Fruit fly (Drosophila melanogaster) whole organism, embryonic: ENCODE results near the gene unc-119.

Experiments
- Asciz ChIP-seq: fragments of 200-800 bp; sonication (Bioruptor generic); optimal IDR thresholded peaks from 2 replicates; lab custom pipeline; 2017; ENCODE audit warnings: missing biosample characterization, mild to moderate bottlenecking, missing genetic modification characterization, missing genetic modification reagents
- CG10147 ChIP-seq: fragments of 200-800 bp; sonication (Bioruptor generic); optimal IDR thresholded peaks from 2 replicates; lab custom pipeline; 2019; ENCODE audit warnings: missing biosample characterization, mild to moderate bottlenecking, missing genetic modification characterization, moderate library complexity
- CG10565 ChIP-seq: fragments of 200-800 bp; sonication (Bioruptor generic); optimal IDR thresholded peaks from 3 replicates; lab custom pipeline; 2016; ENCODE audit warnings: missing biosample characterization, mild to moderate bottlenecking, missing genetic modification characterization
- CG12299 ChIP-seq: fragments of 200-800 bp; sonication (Bioruptor generic); optimal IDR thresholded peaks from 2 replicates; lab custom pipeline; 2018; ENCODE audit warnings: missing biosample characterization, mild to moderate bottlenecking, missing genetic modification characterization
- CG12744 ChIP-seq: fragments of 200-800 bp; sonication (Bioruptor generic); optimal IDR thresholded peaks from 2 replicates; lab custom pipeline; 2016; ENCODE audit warnings: missing biosample characterization, missing genetic modification characterization
- CG14710 ChIP-seq: fragments of 200-800 bp; sonication (Bioruptor generic); optimal IDR thresholded peaks from 3 replicates; lab custom pipeline; 2019; ENCODE audit warnings: missing biosample characterization, mild to moderate bottlenecking, missing genetic modification characterization, moderate library complexity
- CG15269 ChIP-seq: fragments of 200-800 bp; sonication (Bioruptor generic); optimal IDR thresholded peaks from 2 replicates; lab custom pipeline; 2018; ENCODE audit warnings: missing biosample characterization, mild to moderate bottlenecking, missing genetic modification characterization, moderate library complexity
- CG17186 ChIP-seq: fragments of 200-800 bp; sonication (Bioruptor generic); optimal IDR thresholded peaks from 3 replicates; lab custom pipeline; 2017; ENCODE audit warnings: missing biosample characterization, missing genetic modification reagents, missing genetic modification characterization
- CG17328 ChIP-seq: fragments of 200-800 bp; sonication (Bioruptor generic); IDR thresholded peaks from 2 replicates; pipeline ENCODE4 v1.3.6; 2022; ENCODE audit warnings: missing biosample characterization, missing genetic modification characterization
- CG18476 ChIP-seq: fragments of 200-800 bp; sonication (Bioruptor generic); optimal IDR thresholded peaks from 2 replicates; lab custom pipeline; 2016; ENCODE audit warnings: missing biosample characterization, mild to moderate bottlenecking, missing genetic modification characterization
- CG3065 ChIP-seq: fragments of 200-800 bp; sonication (Bioruptor generic); optimal IDR thresholded peaks from 2 replicates; lab custom pipeline; 2016; ENCODE audit warnings: missing biosample characterization, missing genetic modification characterization
- CG42726 ChIP-seq: fragments of 200-800 bp; sonication (Bioruptor generic); IDR thresholded peaks from 2 replicates; pipeline ENCODE4 v1.3.6; 2022; ENCODE audit warnings: missing biosample characterization, missing genetic modification characterization; ENCODE audit not compliant: partially characterized antibody
- CG4424 ChIP-seq: fragments of 200-800 bp; sonication (Bioruptor generic); optimal IDR thresholded peaks from 3 replicates; lab custom pipeline; 2016; ENCODE audit warnings: missing biosample characterization, missing genetic modification characterization
- CG4820 ChIP-seq: fragments of 200-800 bp; sonication (Bioruptor generic); optimal IDR thresholded peaks from 3 replicates; lab custom pipeline; 2016; ENCODE audit warnings: missing biosample characterization, missing genetic modification characterization
- CG6791 ChIP-seq: fragments of 200-800 bp; sonication (Bioruptor generic); IDR thresholded peaks from 3 replicates; pipeline ENCODE4 v1.3.6; 2022; ENCODE audit warnings: missing biosample characterization, missing genetic modification characterization; ENCODE audit not compliant: partially characterized antibody
- CG7372 ChIP-seq: fragments of 200-800 bp; sonication (Bioruptor generic); IDR thresholded peaks from 2 replicates; pipeline ENCODE4 v1.3.6; 2022; ENCODE audit warnings: missing biosample characterization, missing genetic modification characterization
- CG7786 ChIP-seq: fragments of 200-800 bp; sonication (Bioruptor generic); optimal IDR thresholded peaks from 2 replicates; lab custom pipeline; 2016; ENCODE audit warnings: missing biosample characterization, missing genetic modification characterization
- CG7928 ChIP-seq: fragments of 200-800 bp; sonication (Bioruptor generic); optimal IDR thresholded peaks from 2 replicates; lab custom pipeline; 2017; ENCODE audit warnings: missing biosample characterization, mild to moderate bottlenecking, missing genetic modification characterization
- CG8359 ChIP-seq: fragments of 200-800 bp; sonication (Bioruptor generic); optimal IDR thresholded peaks from 2 replicates; lab custom pipeline; 2017; ENCODE audit warnings: missing biosample characterization, mild to moderate bottlenecking, missing genetic modification characterization, borderline replicate concordance
- CG9437 ChIP-seq: fragments of 200-800 bp; sonication (Bioruptor generic); optimal IDR thresholded peaks from 2 replicates; lab custom pipeline; 2018; ENCODE audit warnings: missing biosample characterization, mild to moderate bottlenecking, missing genetic modification characterization
- CG9932 ChIP-seq: fragments of 200-800 bp; sonication (Bioruptor generic); IDR thresholded peaks from 2 replicates; pipeline ENCODE4 v1.3.6; 2022; ENCODE audit warnings: missing biosample characterization, missing genetic modification characterization
- Chrac-16 ChIP-seq: fragments of 200-800 bp; sonication (Bioruptor generic); optimal IDR thresholded peaks from 3 replicates; lab custom pipeline; 2016; ENCODE audit warnings: missing biosample characterization, missing genetic modification characterization
- Dad ChIP-seq: fragments of 200-800 bp; sonication (Bioruptor generic); optimal IDR thresholded peaks from 3 replicates; lab custom pipeline; 2016; ENCODE audit warnings: missing biosample characterization, missing genetic modification characterization
- Elba2 ChIP-seq: fragments of 200-800 bp; sonication (Bioruptor generic); optimal IDR thresholded peaks from 3 replicates; lab custom pipeline; 2016; ENCODE audit warnings: missing biosample characterization, missing genetic modification characterization
- Fer1 ChIP-seq: fragments of 200-800 bp; sonication (Bioruptor generic); optimal IDR thresholded peaks from 2 replicates; lab custom pipeline; 2017; ENCODE audit warnings: missing biosample characterization, mild to moderate bottlenecking, missing genetic modification characterization
- Fer2 ChIP-seq: fragments of 200-800 bp; sonication (Bioruptor generic); optimal IDR thresholded peaks from 2 replicates; lab custom pipeline; 2018; ENCODE audit warnings: missing biosample characterization, mild to moderate bottlenecking, missing genetic modification characterization, moderate library complexity
- Hmr ChIP-seq: fragments of 200-800 bp; sonication (Bioruptor generic); optimal IDR thresholded peaks from 3 replicates; lab custom pipeline; 2017; ENCODE audit warnings: mild to moderate bottlenecking, missing biosample characterization, missing genetic modification reagents, missing genetic modification characterization
- Hr51 ChIP-seq, 2 experiments: fragments of 200-800 bp; sonication (Bioruptor generic); optimal IDR thresholded peaks; 2 replicates in 1 of 2; 3 replicates in 1 of 2; lab custom pipeline; 2016 to 2018; ENCODE audit warnings: missing biosample characterization in 2 of 2, missing genetic modification characterization in 2 of 2, mild to moderate bottlenecking in 1 of 2, moderate library complexity in 1 of 2
- MESR4 ChIP-seq: fragments of 200-800 bp; sonication (Bioruptor generic); optimal IDR thresholded peaks from 2 replicates; lab custom pipeline; 2018; ENCODE audit warnings: missing biosample characterization, mild to moderate bottlenecking, missing genetic modification characterization, moderate library complexity
- Optix ChIP-seq: fragments of 200-800 bp; sonication (Bioruptor generic); IDR thresholded peaks from 3 replicates; pipeline ENCODE4 v1.3.6; 2022; ENCODE audit warnings: missing biosample characterization, missing genetic modification characterization
- Sox102F ChIP-seq: fragments of 200-800 bp; sonication (Bioruptor generic); optimal IDR thresholded peaks from 2 replicates; lab custom pipeline; 2018; ENCODE audit warnings: missing biosample characterization, mild to moderate bottlenecking, missing genetic modification characterization, moderate library complexity
- TFAM ChIP-seq: fragments of 200-800 bp; sonication (Bioruptor generic); optimal IDR thresholded peaks from 2 replicates; lab custom pipeline; 2017; ENCODE audit warnings: missing biosample characterization, missing genetic modification characterization, inconsistent platforms
- Xrp1 ChIP-seq: fragments of 200-800 bp; sonication (Bioruptor generic); IDR thresholded peaks from 2 replicates; pipeline ENCODE4 v1.3.6; 2022; ENCODE audit warnings: missing biosample characterization, missing genetic modification characterization
- ab ChIP-seq: fragments of 200-800 bp; sonication (Bioruptor generic); optimal IDR thresholded peaks from 2 replicates; lab custom pipeline; 2016; ENCODE audit warnings: missing biosample characterization, missing genetic modification characterization
- aop ChIP-seq: fragments of 200-800 bp; sonication (Bioruptor generic); IDR thresholded peaks from 2 replicates; pipeline ENCODE4 v1.3.6; 2022; ENCODE audit warnings: missing biosample characterization, missing genetic modification characterization
- chinmo ChIP-seq: fragments of 200-800 bp; sonication (Bioruptor generic); IDR thresholded peaks from 4 replicates; pipeline ENCODE4 v1.3.6; 2022; ENCODE audit warnings: missing biosample characterization, missing genetic modification characterization; ENCODE audit not compliant: partially characterized antibody
- crc ChIP-seq: fragments of 200-800 bp; sonication (Bioruptor generic); optimal IDR thresholded peaks from 2 replicates; lab custom pipeline; 2016; ENCODE audit warnings: missing biosample characterization, missing genetic modification characterization
- danr ChIP-seq: fragments of 200-800 bp; sonication (Bioruptor generic); IDR thresholded peaks from 2 replicates; pipeline ENCODE4 v1.3.6; 2022; ENCODE audit warnings: missing biosample characterization, missing genetic modification characterization
- dpn ChIP-seq, 2 experiments: fragments of 200-800 bp; sonication (Bioruptor generic); optimal IDR thresholded peaks; 3 replicates each; lab custom pipeline; 2016; ENCODE audit warnings: missing biosample characterization in 2 of 2, missing genetic modification characterization in 2 of 2
- ewg ChIP-seq: fragments of 200-800 bp; sonication (Bioruptor generic); optimal IDR thresholded peaks from 3 replicates; lab custom pipeline; 2017; ENCODE audit warnings: mild to moderate bottlenecking, missing biosample characterization, missing genetic modification reagents, missing genetic modification characterization
- fd96Cb ChIP-seq: fragments of 200-800 bp; sonication (Bioruptor generic); optimal IDR thresholded peaks from 2 replicates; lab custom pipeline; 2018; ENCODE audit warnings: missing biosample characterization, mild to moderate bottlenecking, missing genetic modification characterization, moderate library complexity
- klu ChIP-seq: fragments of 200-800 bp; sonication (Bioruptor generic); IDR thresholded peaks from 2 replicates; pipeline ENCODE4 v1.3.6; 2022; ENCODE audit warnings: missing biosample characterization, missing genetic modification characterization
- nerfin-2 ChIP-seq: fragments of 200-800 bp; sonication (Bioruptor generic); IDR thresholded peaks from 2 replicates; pipeline ENCODE4 v1.3.6; 2022; ENCODE audit warnings: missing biosample characterization, missing genetic modification characterization; ENCODE audit not compliant: partially characterized antibody
- pan ChIP-seq, 4 experiments: fragments of >200 bp in 3 of 4; fragments of 200-800 bp in 1 of 4; sonication (Bioruptor generic) in 1 of 4; optimal IDR thresholded peaks in 3 of 4; IDR thresholded peaks in 1 of 4; 2 replicates each; pipeline versions ENCODE4 v1.3.6 to Lab custom; 2017 to 2022; ENCODE audit warnings: missing biosample characterization in 2 of 4, missing genetic modification characterization in 2 of 4, mixed read lengths in 1 of 4
- pfk ChIP-seq: fragments of 200-800 bp; sonication (Bioruptor generic); optimal IDR thresholded peaks from 2 replicates; lab custom pipeline; 2018; ENCODE audit warnings: missing biosample characterization, mild to moderate bottlenecking, missing genetic modification characterization, moderate library complexity
- sima ChIP-seq: fragments of 200-800 bp; sonication (Bioruptor generic); optimal IDR thresholded peaks from 2 replicates; lab custom pipeline; 2016; ENCODE audit warnings: missing biosample characterization, missing genetic modification characterization
- sob ChIP-seq: fragments of 200-800 bp; sonication (Bioruptor generic); IDR thresholded peaks from 2 replicates; pipeline ENCODE4 v1.3.6; 2022; ENCODE audit warnings: missing biosample characterization, missing genetic modification characterization
- unc-4 ChIP-seq: fragments of 200-800 bp; sonication (Bioruptor generic); IDR thresholded peaks from 2 replicates; pipeline ENCODE4 v1.3.6; 2022; ENCODE audit warnings: missing biosample characterization, missing genetic modification characterization; ENCODE audit not compliant: partially characterized antibody
- vvl ChIP-seq: fragments of 200-800 bp; sonication (Bioruptor generic); IDR thresholded peaks from 2 replicates; pipeline ENCODE4 v1.3.6; 2022; ENCODE audit warnings: missing biosample characterization, missing genetic modification characterization

unc-119 gene

dm6 chrX:7338538-7338937, 47.4 kb upstream of the unc-119 start (continued):
- TF ChIP-seq MESR4 (GFP tag; lab: Kevin White, UChicago) (no peak), Fer2 (tag; lab: Kevin White, UChicago) (peak; percentile 53), crc (peak; percentile 36), CG10565 (GFP tag; lab: Kevin White, UChicago) (no peak), ab (GFP tag; lab: Kevin White, UChicago) (no peak), CG4820 (peak; percentile 27), TFAM (GFP tag; lab: Kevin White, UChicago) (no peak), CG12299 (peak; percentile 80), CG14710 (peak; percentile 60), CG17186 (GFP tag; lab: Kevin White, UChicago) (peak; percentile 6), sob (GFP tag; lab: Robert Waterston, UW) (peak; percentile 54), nerfin-2 (GFP tag; lab: Robert Waterston, UW) (no peak), vvl (peak; percentile 72), CG6791 (GFP tag; lab: Robert Waterston, UW) (no peak), Dad (GFP tag; lab: Kevin White, UChicago) (no peak), CG9932 (peak; percentile 57), CG10147 (GFP tag; lab: Kevin White, UChicago) (peak; percentile 37), aop (GFP tag; lab: Robert Waterston, UW) (no peak), CG4424 (GFP tag; lab: Kevin White, UChicago) (peak; percentile 57), Hmr (GFP tag; lab: Kevin White, UChicago) (peak; percentile 82), klu (GFP tag; lab: Robert Waterston, UW) (peak; percentile 36; the same call in 1 of the 2 replicates), CG17328 (GFP tag; lab: Robert Waterston, UW) (peak; percentile 44; the same call in 1 of the 2 replicates), unc-4 (no peak), Asciz (GFP tag; lab: Kevin White, UChicago) (peak; percentile 55), Elba2 (GFP tag; lab: Kevin White, UChicago) (no peak), danr (GFP tag; lab: Robert Waterston, UW) (0 out of 2 replicates have a peak, but pooled peaks have one; percentile 10), Fer1 (GFP tag; lab: Kevin White, UChicago) (peak; percentile 76), pan (optimal IDR thresholded peaks at IDR 0.05; lab: Kevin White, UChicago) (no peak), pan (GFP tag; optimal IDR thresholded peaks at IDR 0.05 in 1 of 2, IDR thresholded peaks at IDR 0.05 in 1 of 2) (peak in 1 of 2 experiments; percentile 27), sima (GFP tag; lab: Kevin White, UChicago) (no peak), CG9437 (GFP tag; lab: Kevin White, UChicago) (peak; percentile 6), Sox102F (GFP tag; lab: Kevin White, UChicago) (peak; percentile 80), pfk (GFP tag; lab: Kevin White, UChicago) (no peak), Optix (no peak), dpn (GFP tag; optimal IDR thresholded peaks at IDR 0.05; lab: Kevin White, UChicago) (peak; percentile 49 to 56), ewg (GFP tag; lab: Kevin White, UChicago) (peak; percentile 57), fd96Cb (tag; lab: Kevin White, UChicago) (peak; percentile 62), chinmo (GFP tag; lab: Robert Waterston, UW) (no peak), CG12744 (peak; percentile 26), Hr51 (GFP tag; optimal IDR thresholded peaks at IDR 0.05; lab: Kevin White, UChicago) (peak; percentile 33 to 78), CG7786 (GFP tag; lab: Kevin White, UChicago) (no peak), CG18476 (GFP tag; lab: Kevin White, UChicago) (peak; percentile 46), Chrac-16 (GFP tag; lab: Kevin White, UChicago) (peak; percentile 27), CG7928 (GFP tag; lab: Kevin White, UChicago) (no peak), CG8359 (GFP tag; lab: Kevin White, UChicago) (peak; percentile 19), CG15269 (tag; lab: Kevin White, UChicago) (peak; percentile 71), Xrp1 (GFP tag; lab: Robert Waterston, UW) (peak; percentile 55; the same call in 1 of the 2 replicates), CG42726 (GFP tag; lab: Robert Waterston, UW) (no peak), CG7372 (no peak), CG3065 (no peak)
